Fruit fly (Drosophila melanogaster) whole organism, embryonic: ENCODE measurements around the gene CG43293.

Experiments
- Asciz ChIP-seq: fragments of 200-800 bp; sonication (Bioruptor generic); optimal IDR thresholded peaks from 2 replicates; lab custom pipeline; 2017; ENCODE audit warnings: missing biosample characterization, mild to moderate bottlenecking, missing genetic modification characterization, missing genetic modification reagents
- B-H1 ChIP-seq: fragments of 200-800 bp; sonication (Bioruptor generic); IDR thresholded peaks from 3 replicates; pipeline ENCODE4 v1.3.6; 2022; ENCODE audit warnings: missing biosample characterization, missing genetic modification characterization
- B-H2 ChIP-seq: fragments of 200-800 bp; sonication (Bioruptor generic); optimal IDR thresholded peaks from 2 replicates; lab custom pipeline; 2018; ENCODE audit warnings: missing biosample characterization, mild to moderate bottlenecking, missing genetic modification characterization
- CG10147 ChIP-seq: fragments of 200-800 bp; sonication (Bioruptor generic); optimal IDR thresholded peaks from 2 replicates; lab custom pipeline; 2019; ENCODE audit warnings: missing biosample characterization, mild to moderate bottlenecking, missing genetic modification characterization, moderate library complexity
- CG10209 ChIP-seq: fragments of 200-800 bp; sonication (Bioruptor generic); optimal IDR thresholded peaks from 3 replicates; lab custom pipeline; 2017; ENCODE audit warnings: missing biosample characterization, mild to moderate bottlenecking, missing genetic modification characterization, missing genetic modification reagents
- CG12219 ChIP-seq: fragments of 200-800 bp; sonication (Bioruptor generic); optimal IDR thresholded peaks from 3 replicates; lab custom pipeline; 2018; ENCODE audit warnings: missing biosample characterization, mild to moderate bottlenecking, missing genetic modification characterization
- CG12236 ChIP-seq: fragments of 200-800 bp; sonication (Bioruptor generic); optimal IDR thresholded peaks from 2 replicates; lab custom pipeline; 2016; ENCODE audit warnings: missing biosample characterization, missing genetic modification characterization
- CG12659 ChIP-seq: fragments of 200-800 bp; sonication (Bioruptor generic); optimal IDR thresholded peaks from 3 replicates; lab custom pipeline; 2017; ENCODE audit warnings: mild to moderate bottlenecking, missing biosample characterization, missing genetic modification reagents, missing genetic modification characterization
- CG14667 ChIP-seq: fragments of 200-800 bp; sonication (Bioruptor generic); IDR thresholded peaks from 2 replicates; pipeline ENCODE4 v1.3.6; 2022; ENCODE audit warnings: missing biosample characterization, missing genetic modification characterization
- CG14965 ChIP-seq: fragments of 200-800 bp; sonication (Bioruptor generic); optimal IDR thresholded peaks from 2 replicates; lab custom pipeline; 2016; ENCODE audit warnings: missing biosample characterization, missing genetic modification characterization, borderline replicate concordance
- CG16863 ChIP-seq: fragments of 200-800 bp; sonication (Bioruptor generic); optimal IDR thresholded peaks from 3 replicates; lab custom pipeline; 2016; ENCODE audit warnings: missing biosample characterization, missing genetic modification characterization
- CG17328 ChIP-seq: fragments of 200-800 bp; sonication (Bioruptor generic); IDR thresholded peaks from 2 replicates; pipeline ENCODE4 v1.3.6; 2022; ENCODE audit warnings: missing biosample characterization, missing genetic modification characterization
- CG1792 ChIP-seq: fragments of 200-800 bp; sonication (Bioruptor generic); optimal IDR thresholded peaks from 2 replicates; lab custom pipeline; 2016; ENCODE audit warnings: missing biosample characterization, missing genetic modification characterization
- CG18619 ChIP-seq: fragments of 200-800 bp; sonication (Bioruptor generic); optimal IDR thresholded peaks from 3 replicates; lab custom pipeline; 2017; ENCODE audit warnings: missing biosample characterization, mild to moderate bottlenecking, missing genetic modification characterization
- CG2129 ChIP-seq: fragments of 200-800 bp; sonication (Bioruptor generic); IDR thresholded peaks from 2 replicates; pipeline ENCODE4 v1.3.6; 2022; ENCODE audit warnings: missing biosample characterization, missing genetic modification characterization; ENCODE audit not compliant: partially characterized antibody
- CG2199 ChIP-seq: fragments of 200-800 bp; sonication (Bioruptor generic); IDR thresholded peaks from 3 replicates; pipeline ENCODE4 v1.3.6; 2022; ENCODE audit warnings: missing biosample characterization, missing genetic modification characterization
- CG4282 ChIP-seq: fragments of 200-800 bp; sonication (Bioruptor generic); optimal IDR thresholded peaks from 2 replicates; lab custom pipeline; 2016; ENCODE audit warnings: missing biosample characterization, missing genetic modification characterization
- CG4854 ChIP-seq: fragments of 200-800 bp; sonication (Bioruptor generic); optimal IDR thresholded peaks from 2 replicates; lab custom pipeline; 2016; ENCODE audit warnings: missing biosample characterization, missing genetic modification characterization, inconsistent platforms
- CG8765 ChIP-seq: fragments of 200-800 bp; sonication (Bioruptor generic); IDR thresholded peaks from 2 replicates; pipeline ENCODE4 v1.3.6; 2022; ENCODE audit warnings: missing biosample characterization, missing genetic modification characterization
- CG8944 ChIP-seq: fragments of 200-800 bp; sonication (Bioruptor generic); optimal IDR thresholded peaks from 3 replicates; lab custom pipeline; 2016; ENCODE audit warnings: missing biosample characterization, missing genetic modification characterization
- CG9727 ChIP-seq: fragments of 200-800 bp; sonication (Bioruptor generic); optimal IDR thresholded peaks from 3 replicates; lab custom pipeline; 2017; ENCODE audit warnings: missing biosample characterization, mild to moderate bottlenecking, missing genetic modification characterization
- CrebB ChIP-seq: fragments of 200-800 bp; sonication (Bioruptor generic); optimal IDR thresholded peaks from 3 replicates; lab custom pipeline; 2018; ENCODE audit warnings: missing biosample characterization, mild to moderate bottlenecking, missing genetic modification characterization
- Doc3 ChIP-seq: fragments of 200-800 bp; sonication (Bioruptor generic); IDR thresholded peaks from 3 replicates; pipeline ENCODE4 v1.3.6; 2022; ENCODE audit warnings: missing biosample characterization, missing genetic modification characterization; ENCODE audit not compliant: partially characterized antibody
- ERR ChIP-seq: fragments of 200-800 bp; sonication (Bioruptor generic); optimal IDR thresholded peaks from 2 replicates; lab custom pipeline; 2016; ENCODE audit warnings: missing biosample characterization, missing genetic modification characterization
- Fer3 ChIP-seq: fragments of 200-800 bp; sonication (Bioruptor generic); optimal IDR thresholded peaks from 2 replicates; lab custom pipeline; 2018; ENCODE audit warnings: missing biosample characterization, mild to moderate bottlenecking, missing genetic modification characterization, moderate library complexity
- GATAe ChIP-seq: fragments of 200-800 bp; sonication (Bioruptor generic); conservative IDR thresholded peaks from 2 replicates; pipeline ENCODE4 v1.3.6; 2022; ENCODE audit warnings: missing biosample characterization, missing genetic modification characterization
- H15 ChIP-seq: fragments of 200-800 bp; sonication (Bioruptor generic); IDR thresholded peaks from 3 replicates; pipeline ENCODE4 v1.3.6; 2022; ENCODE audit warnings: missing biosample characterization, missing genetic modification characterization
- Hand ChIP-seq: fragments of 200-800 bp; sonication (Bioruptor generic); optimal IDR thresholded peaks from 2 replicates; lab custom pipeline; 2017; ENCODE audit warnings: mild to moderate bottlenecking, missing biosample characterization, missing genetic modification reagents, missing genetic modification characterization
- Stat92E ChIP-seq, 3 experiments: fragments of >200 bp in 2 of 3; fragments of 200-800 bp in 1 of 3; sonication (Bioruptor generic) in 1 of 3; optimal IDR thresholded peaks; 2 replicates each; lab custom pipeline; 2017 to 2019; ENCODE audit warnings: missing biosample characterization in 3 of 3, missing genetic modification characterization in 3 of 3, mild to moderate bottlenecking in 1 of 3, moderate library complexity in 1 of 3
- Taf1 ChIP-seq: fragments of 200-800 bp; sonication (Bioruptor generic); IDR thresholded peaks from 2 replicates; pipeline ENCODE4 v1.3.6; 2022; ENCODE audit warnings: missing biosample characterization, missing genetic modification characterization
- bowl ChIP-seq: fragments of 200-800 bp; sonication (Bioruptor generic); IDR thresholded peaks from 2 replicates; pipeline ENCODE4 v1.3.6; 2022; ENCODE audit warnings: missing biosample characterization, missing genetic modification characterization
- cad ChIP-seq: fragments of >200 bp; optimal IDR thresholded peaks from 2 replicates; lab custom pipeline; 2017; ENCODE audit warnings: missing biosample characterization, missing genetic modification characterization
- chif ChIP-seq, 2 experiments: fragments of 200-800 bp; sonication (Bioruptor generic); optimal IDR thresholded peaks; 3 replicates each; lab custom pipeline; 2016; ENCODE audit warnings: missing biosample characterization in 2 of 2, missing genetic modification characterization in 2 of 2
- corto ChIP-seq: fragments of 200-800 bp; sonication (Bioruptor generic); optimal IDR thresholded peaks from 2 replicates; lab custom pipeline; 2016; ENCODE audit warnings: missing biosample characterization, mild to moderate bottlenecking, missing genetic modification characterization, moderate library complexity
- crol ChIP-seq: fragments of 200-800 bp; sonication (Bioruptor generic); IDR thresholded peaks from 2 replicates; pipeline ENCODE4 v1.3.6; 2022; ENCODE audit warnings: missing biosample characterization, missing genetic modification characterization
- dan ChIP-seq: fragments of 200-800 bp; sonication (Bioruptor generic); IDR thresholded peaks from 2 replicates; pipeline ENCODE4 v1.3.6; 2022; ENCODE audit warnings: missing biosample characterization, missing genetic modification characterization
- dimm ChIP-seq: fragments of 200-800 bp; sonication (Bioruptor generic); IDR thresholded peaks from 2 replicates; pipeline ENCODE4 v1.3.6; 2022; ENCODE audit warnings: missing biosample characterization, missing genetic modification characterization
- eyg ChIP-seq: fragments of 200-800 bp; sonication (Bioruptor generic); optimal IDR thresholded peaks from 3 replicates; lab custom pipeline; 2016; ENCODE audit warnings: missing biosample characterization, missing genetic modification characterization
- mld ChIP-seq: fragments of 200-800 bp; sonication (Bioruptor generic); IDR thresholded peaks from 3 replicates; pipeline ENCODE4 v1.3.6; 2022; ENCODE audit warnings: missing biosample characterization, missing genetic modification characterization; ENCODE audit not compliant: partially characterized antibody
- pfk ChIP-seq: fragments of 200-800 bp; sonication (Bioruptor generic); optimal IDR thresholded peaks from 2 replicates; lab custom pipeline; 2018; ENCODE audit warnings: missing biosample characterization, mild to moderate bottlenecking, missing genetic modification characterization, moderate library complexity
- row ChIP-seq: fragments of 200-800 bp; sonication (Bioruptor generic); IDR thresholded peaks from 3 replicates; pipeline ENCODE4 v1.3.6; 2022; ENCODE audit warnings: missing biosample characterization, missing genetic modification characterization
- run ChIP-seq: fragments of 200-800 bp; sonication (Bioruptor generic); optimal IDR thresholded peaks from 3 replicates; lab custom pipeline; 2018; ENCODE audit warnings: missing biosample characterization, mild to moderate bottlenecking, missing genetic modification characterization
- sim ChIP-seq: fragments of 200-800 bp; sonication (Bioruptor generic); IDR thresholded peaks from 2 replicates; pipeline ENCODE4 v1.3.6; 2022; ENCODE audit warnings: missing biosample characterization, missing genetic modification characterization
- sug ChIP-seq: fragments of 200-800 bp; optimal IDR thresholded peaks from 2 replicates; lab custom pipeline; 2019; ENCODE audit warnings: missing biosample characterization, mild to moderate bottlenecking, missing genetic modification characterization, moderate library complexity
- tgo ChIP-seq: fragments of 200-800 bp; sonication (Bioruptor generic); IDR thresholded peaks from 3 replicates; pipeline ENCODE4 v1.3.6; 2022; ENCODE audit warnings: missing biosample characterization, missing genetic modification characterization
- tin ChIP-seq: fragments of 200-800 bp; sonication (Bioruptor generic); optimal IDR thresholded peaks from 3 replicates; lab custom pipeline; 2016; ENCODE audit warnings: missing biosample characterization, missing genetic modification characterization
- tup ChIP-seq: fragments of 200-800 bp; sonication (Bioruptor generic); optimal IDR thresholded peaks from 2 replicates; lab custom pipeline; 2016; ENCODE audit warnings: missing biosample characterization, mild to moderate bottlenecking, missing genetic modification characterization, moderate library complexity
- wdn ChIP-seq: fragments of 200-800 bp; sonication (Bioruptor generic); IDR thresholded peaks from 2 replicates; pipeline ENCODE4 v1.3.6; 2022; ENCODE audit warnings: missing biosample characterization, missing genetic modification characterization

The CG43293 gene

DNA sequence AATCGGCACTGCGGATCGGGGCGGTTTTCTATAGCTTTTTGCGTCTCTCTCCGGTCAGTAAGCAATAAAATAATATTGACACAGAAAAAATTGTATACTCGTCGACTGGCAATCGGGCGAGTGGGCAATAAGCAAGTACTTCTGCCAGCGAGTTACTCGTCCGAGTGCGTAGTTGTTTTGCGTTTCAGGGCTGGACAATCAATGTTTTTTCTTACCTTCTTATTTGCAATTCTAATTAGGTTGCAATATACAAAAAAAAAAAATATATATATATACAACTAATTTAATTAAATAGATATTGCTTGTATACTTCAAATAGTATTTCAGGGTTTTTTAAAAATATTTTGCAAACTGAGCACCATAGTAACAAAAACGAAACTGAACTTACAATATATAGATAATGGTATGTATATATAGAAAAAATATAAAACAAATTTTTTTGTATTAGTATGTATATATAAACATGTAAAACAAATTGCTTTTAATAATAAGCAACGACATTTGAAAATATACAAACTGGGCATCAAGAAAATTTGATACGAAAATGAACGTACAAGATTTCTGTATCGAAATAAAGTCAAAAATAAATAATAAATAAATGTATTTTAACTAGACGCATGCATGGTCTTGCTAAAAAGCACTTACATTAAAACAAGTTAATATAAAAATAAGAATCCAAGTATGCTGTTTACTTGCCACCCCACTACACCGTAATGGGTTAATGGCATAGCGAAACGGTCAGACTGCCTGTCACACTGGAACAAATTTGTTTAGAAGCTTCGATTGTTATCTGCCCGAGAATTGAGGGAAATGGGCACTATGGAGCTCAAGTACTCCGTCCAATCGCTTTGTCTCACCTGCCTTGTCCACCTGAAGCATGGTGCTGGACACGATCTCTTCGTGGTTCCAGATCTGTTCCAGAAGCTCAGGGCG lies 4.3 kb downstream of the CG43293 start, which contains the start of the genes D19A and CG7386 (continued):
- TF ChIP-seq CrebB (tag; lab: Kevin White, UChicago) (no peak), tgo (GFP tag; lab: Robert Waterston, UW) (peak; percentile 45), Doc3 (GFP tag; lab: Robert Waterston, UW) (0 out of 3 replicates have a peak, but pooled peaks have one; percentile 25), wdn (GFP tag; lab: Robert Waterston, UW) (no peak), row (GFP tag; lab: Robert Waterston, UW) (peak; percentile 93), Fer3 (tag; lab: Kevin White, UChicago) (peak; percentile 54), CG10147 (peak; percentile 45), CG1792 (GFP tag; lab: Kevin White, UChicago) (peak; percentile 16), CG10209 (GFP tag; lab: Kevin White, UChicago) (no peak), CG18619 (GFP tag; lab: Kevin White, UChicago) (peak; percentile 12), B-H1 (GFP tag; lab: Robert Waterston, UW) (peak; percentile 16; the same call in 2 of the 3 replicates), Hand (GFP tag; lab: Kevin White, UChicago) (no peak), ERR (GFP tag; lab: Kevin White, UChicago) (peak; percentile 2), Taf1 (GFP tag; lab: Robert Waterston, UW) (peak; percentile 57), eyg (no peak), CG14965 (no peak), crol (GFP tag; lab: Robert Waterston, UW) (no peak), CG12219 (GFP tag; lab: Kevin White, UChicago) (peak; percentile 42), cad (no peak), run (tag; lab: Kevin White, UChicago) (no peak), CG9727 (peak; percentile 29), mld (no peak), corto (GFP tag; lab: Kevin White, UChicago) (no peak), H15 (GFP tag; lab: Robert Waterston, UW) (peak; percentile 77), tin (GFP tag; lab: Kevin White, UChicago) (peak; percentile 43), B-H2 (GFP tag; lab: Kevin White, UChicago) (peak; percentile 54), CG16863 (GFP tag; lab: Kevin White, UChicago) (peak; percentile 32), CG12236 (GFP tag; lab: Kevin White, UChicago) (no peak), bowl (peak; percentile 56), CG4854 (GFP tag; lab: Kevin White, UChicago) (no peak), chif (GFP tag; optimal IDR thresholded peaks at IDR 0.05; lab: Kevin White, UChicago) (peak in 1 of 2 experiments; percentile 40), pfk (no peak), CG12659 (GFP tag; lab: Kevin White, UChicago) (peak; percentile 49), sug (tag; lab: Kevin White, UChicago) (peak; percentile 25), dimm (GFP tag; lab: Robert Waterston, UW) (no peak), CG8944 (GFP tag; lab: Kevin White, UChicago) (peak; percentile 52), Asciz (GFP tag; lab: Kevin White, UChicago) (no peak), CG4282 (no peak), sim (GFP tag; lab: Robert Waterston, UW) (peak; percentile 27), dan (GFP tag; lab: Robert Waterston, UW) (no peak), tup (peak; percentile 5), CG8765 (no peak), CG17328 (GFP tag; lab: Robert Waterston, UW) (peak; percentile 54), CG2129 (no peak), CG2199 (GFP tag; lab: Robert Waterston, UW) (0 out of 3 replicates have a peak, but pooled peaks have one; percentile 17), Stat92E (GFP tag; optimal IDR thresholded peaks at IDR 0.05; lab: Kevin White, UChicago) (no peak), CG14667 (GFP tag; lab: Robert Waterston, UW) (peak; percentile 39; the same call in 1 of the 2 replicates), GATAe (GFP tag; lab: Robert Waterston, UW) (no peak)
